Worm (Caenorhabditis elegans) whole organism, L4 larva: ENCODE data around the gene svop-1.

Experiments used
- jun-1 ChIP-seq: fragments of 150-350 bp; optimal IDR thresholded peaks from 2 replicates; lab custom pipeline; 2014; ENCODE audit warnings: missing biosample characterization, missing genetic modification reagents, missing genetic modification characterization
- pqm-1 ChIP-seq: sonication (generic microtip); optimal IDR thresholded peaks from 2 replicates; lab custom pipeline; 2017; ENCODE audit warnings: missing biosample characterization, missing genetic modification characterization
- unc-130 ChIP-seq: sonication (generic microtip); optimal IDR thresholded peaks from 2 replicates; lab custom pipeline; 2016; ENCODE audit warnings: missing genetic modification reagents, missing genetic modification characterization, missing compliant biosample characterization
- unc-39 ChIP-seq: sonication (generic microtip); optimal IDR thresholded peaks from 2 replicates; lab custom pipeline; 2017; ENCODE audit warnings: missing biosample characterization, missing genetic modification characterization

ce11 chrIII:8922061-8922460, 36.8 kb upstream of the svop-1 start:
- no peak for TF ChIP-seq unc-39 (tag; lab: Kevin White, UChicago)
- no peak for TF ChIP-seq unc-130 (GFP tag; lab: Kevin White, UChicago)
- TF ChIP-seq jun-1 (tag; lab: Kevin White, UChicago): no peak
- no peak for TF ChIP-seq pqm-1 (tag; lab: Kevin White, UChicago)
